Fruit fly (Drosophila melanogaster): Measurements from ENCODE around the gene Gtpx.

The Gtpx gene

dm6 chr3L:3301171-3301738, 24.8 kb upstream of the Gtpx start (continued):
- TF ChIP-seq CG2712 (tag; optimal IDR thresholded peaks at IDR 0.05), result peak; percentile 95
- peak; percentile 96 for TF ChIP-seq row (GFP tag; IDR thresholded peaks at IDR 0.05)
- TF ChIP-seq ro (GFP tag; IDR thresholded peaks at IDR 0.05), result peak; percentile 82
- peak; percentile 67 for TF ChIP-seq CG15479 (GFP tag; optimal IDR thresholded peaks at IDR 0.05)
- TF ChIP-seq CG7357 (GFP tag; IDR thresholded peaks at IDR 0.05), result peak; percentile 85
- TF ChIP-seq Atf6 (GFP tag; IDR thresholded peaks at IDR 0.05), result peak; percentile 94
- peak; percentile 83 for TF ChIP-seq CG11398 (GFP tag; optimal IDR thresholded peaks at IDR 0.05)
- peak in 1 of 2 experiments; percentile 51 for TF ChIP-seq crp (GFP tag; optimal IDR thresholded peaks at IDR 0.05)
- peak; percentile 93 for TF ChIP-seq Hsf (GFP tag; optimal IDR thresholded peaks at IDR 0.05)
- TF ChIP-seq CG9609 (GFP tag; optimal IDR thresholded peaks at IDR 0.05), result peak; percentile 88
- no peak for TF ChIP-seq Tbp (GFP tag; optimal IDR thresholded peaks at IDR 0.05)
- peak; percentile 84 for TF ChIP-seq CG12155 (GFP tag; optimal IDR thresholded peaks at IDR 0.05)
- no peak for TF ChIP-seq CG42726 (GFP tag; IDR thresholded peaks at IDR 0.05; ENCODE audit: partially characterized antibody)
- TF ChIP-seq CTCF (GFP tag; optimal IDR thresholded peaks at IDR 0.05), result peak; percentile 60
- peak; percentile 91 for TF ChIP-seq salm (tag; optimal IDR thresholded peaks at IDR 0.05)
- TF ChIP-seq Dad (GFP tag; optimal IDR thresholded peaks at IDR 0.05), result peak; percentile 84
- peak; percentile 34; the same call in 1 of the 2 replicates for TF ChIP-seq CG8765 (GFP tag; IDR thresholded peaks at IDR 0.05)
- TF ChIP-seq D19A (tag; optimal IDR thresholded peaks at IDR 0.05), result peak; percentile 93
- peak; percentile 73 for TF ChIP-seq CG10959 (GFP tag; IDR thresholded peaks at IDR 0.05)
- TF ChIP-seq dysf (GFP tag; IDR thresholded peaks at IDR 0.05), result peak; percentile 91
- peak; percentile 91 for TF ChIP-seq ind (GFP tag; optimal IDR thresholded peaks at IDR 0.05)
- peak; percentile 96 for TF ChIP-seq CG15269 (tag; optimal IDR thresholded peaks at IDR 0.05)
- TF ChIP-seq ase (GFP tag; IDR thresholded peaks at IDR 0.05), result peak; percentile 89
- TF ChIP-seq CG3847 (GFP tag; IDR thresholded peaks at IDR 0.05), result peak; percentile 83
- TF ChIP-seq CG18262 (tag; optimal IDR thresholded peaks at IDR 0.05), result peak; percentile 94
- peak; percentile 89 for TF ChIP-seq CG12071 (GFP tag; optimal IDR thresholded peaks at IDR 0.05)
- no peak for TF ChIP-seq sc (optimal IDR thresholded peaks at IDR 0.05)
- TF ChIP-seq sc (GFP tag; optimal IDR thresholded peaks at IDR 0.05), result peak; percentile 84
- TF ChIP-seq CG16813 (GFP tag; IDR thresholded peaks at IDR 0.05; ENCODE audit: partially characterized antibody), result no peak
- TF ChIP-seq CG6689 (GFP tag; IDR thresholded peaks at IDR 0.05), result peak; percentile 87
- TF ChIP-seq Sry-β (GFP tag; optimal IDR thresholded peaks at IDR 0.05), result peak; percentile 28
- TF ChIP-seq CG13287 (GFP tag; IDR thresholded peaks at IDR 0.05; ENCODE audit: partially characterized antibody), result no peak; the same call in 1 of the 2 replicates
- peak; percentile 85 for TF ChIP-seq CG12769 (tag; optimal IDR thresholded peaks at IDR 0.05)
- peak; percentile 88 for TF ChIP-seq CG8944 (GFP tag; optimal IDR thresholded peaks at IDR 0.05)
- TF ChIP-seq TFAM (GFP tag; optimal IDR thresholded peaks at IDR 0.05), result no peak
- no peak for TF ChIP-seq ham (GFP tag; IDR thresholded peaks at IDR 0.05)
- TF ChIP-seq CG32772 (GFP tag; IDR thresholded peaks at IDR 0.05), result peak; percentile 87
- TF ChIP-seq nerfin-1 (tag; optimal IDR thresholded peaks at IDR 0.05), result peak; percentile 87
- no peak; the same call in 2 of the 3 replicates for TF ChIP-seq CG6791 (GFP tag; IDR thresholded peaks at IDR 0.05; ENCODE audit: partially characterized antibody)
- TF ChIP-seq kah (GFP tag; optimal IDR thresholded peaks at IDR 0.05), result peak; percentile 82
- peak; percentile 89 for TF ChIP-seq zf30C (GFP tag; optimal IDR thresholded peaks at IDR 0.05)
- peak; percentile 85 for TF ChIP-seq CG11247 (GFP tag; IDR thresholded peaks at IDR 0.05)
- peak; percentile 95 for TF ChIP-seq CG31441 (GFP tag; IDR thresholded peaks at IDR 0.05)
- no peak for TF ChIP-seq prd (optimal IDR thresholded peaks at IDR 0.05)
- peak; percentile 91 for TF ChIP-seq prd (GFP tag; IDR thresholded peaks at IDR 0.05)
- peak; percentile 66 for TF ChIP-seq CG11560 (tag; IDR thresholded peaks at IDR 0.05)
- peak; percentile 74 for TF ChIP-seq shn (GFP tag; optimal IDR thresholded peaks at IDR 0.05)
- 0 out of 2 replicates have a peak, but pooled peaks have one; percentile 14 for TF ChIP-seq dati (GFP tag; IDR thresholded peaks at IDR 0.05)
- TF ChIP-seq Chrac-16 (GFP tag; optimal IDR thresholded peaks at IDR 0.05), result peak; percentile 89
- peak; percentile 80 for TF ChIP-seq Nf-YC (tag; optimal IDR thresholded peaks at IDR 0.05)
- peak; percentile 87 for TF ChIP-seq CG1792 (GFP tag; optimal IDR thresholded peaks at IDR 0.05)
